Fruit fly (Drosophila melanogaster) whole organism, embryonic: ENCODE data around the gene CG42673.

Experiments
- CG13296 ChIP-seq: fragments of 200-800 bp; sonication (Bioruptor generic); optimal IDR thresholded peaks from 3 replicates; lab custom pipeline; 2018; ENCODE audit warnings: missing biosample characterization, mild to moderate bottlenecking, missing genetic modification characterization
- CG1792 ChIP-seq: fragments of 200-800 bp; sonication (Bioruptor generic); optimal IDR thresholded peaks from 2 replicates; lab custom pipeline; 2016; ENCODE audit warnings: missing biosample characterization, missing genetic modification characterization
- CG34376 ChIP-seq: fragments of 200-800 bp; sonication (Bioruptor generic); optimal IDR thresholded peaks from 2 replicates; lab custom pipeline; 2018; ENCODE audit warnings: missing biosample characterization, mild to moderate bottlenecking, missing genetic modification characterization
- crp ChIP-seq, 2 experiments: fragments of 200-800 bp; sonication (Bioruptor generic); optimal IDR thresholded peaks; 2 replicates in 1 of 2; 3 replicates in 1 of 2; lab custom pipeline; 2017; ENCODE audit warnings: missing biosample characterization in 2 of 2, missing genetic modification characterization in 2 of 2, mild to moderate bottlenecking in 1 of 2, moderate library complexity in 1 of 2
- fd64A ChIP-seq: fragments of 200-800 bp; sonication (Bioruptor generic); optimal IDR thresholded peaks from 3 replicates; lab custom pipeline; 2018; ENCODE audit warnings: missing biosample characterization, mild to moderate bottlenecking, missing genetic modification characterization
- row ChIP-seq: fragments of 200-800 bp; sonication (Bioruptor generic); IDR thresholded peaks from 3 replicates; pipeline ENCODE4 v1.3.6; 2022; ENCODE audit warnings: missing biosample characterization, missing genetic modification characterization

dm6 chr3L:9629910-9630309 is 82.9 kb downstream of the CG42673 start:
- TF ChIP-seq CG13296 (no peak), crp (GFP tag; optimal IDR thresholded peaks at IDR 0.05; lab: Kevin White, UChicago) (no peak), row (GFP tag; lab: Robert Waterston, UW) (no peak), CG1792 (GFP tag; lab: Kevin White, UChicago) (no peak), CG34376 (no peak), fd64A (GFP tag; lab: Kevin White, UChicago) (no peak)
